Fruit fly (Drosophila melanogaster): ENCODE data around the gene SA2.

DNA sequence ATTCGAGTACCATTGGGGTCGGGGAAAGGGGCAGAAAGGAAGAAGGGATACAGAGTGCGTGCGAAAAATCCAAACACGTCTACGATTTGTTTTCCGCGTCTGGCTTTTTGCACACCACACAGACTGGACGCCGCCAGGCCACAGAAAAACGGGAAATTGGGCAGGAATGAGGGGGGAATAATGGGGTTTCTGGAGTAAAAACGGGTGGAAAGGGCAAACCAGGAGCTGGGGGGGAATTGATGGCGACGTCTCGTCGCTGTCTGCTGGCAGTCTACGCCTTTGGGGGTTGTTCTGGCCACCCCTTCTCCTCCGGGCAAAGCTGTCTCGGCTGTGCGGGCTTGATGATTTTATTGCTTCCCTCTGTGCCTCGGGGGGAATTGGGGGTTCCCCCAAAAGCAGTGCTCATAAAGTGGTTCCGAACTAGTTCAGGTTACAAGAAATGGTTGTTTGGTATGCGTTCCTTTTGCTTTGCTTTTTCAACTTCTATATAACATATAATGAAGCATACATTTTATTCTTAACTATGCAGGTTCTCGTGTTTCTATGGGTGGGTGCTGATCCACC is 51.9 kb downstream of the SA2 start:
- TF ChIP-seq jumu (GFP tag; optimal IDR thresholded peaks at IDR 0.05) = no peak
- TF ChIP-seq zfh2 (GFP tag; optimal IDR thresholded peaks at IDR 0.05) = no peak
- TF ChIP-seq CG32772 (GFP tag; IDR thresholded peaks at IDR 0.05) = no peak
- no peak for TF ChIP-seq CG7987 (GFP tag; optimal IDR thresholded peaks at IDR 0.05)
- TF ChIP-seq CG13287 (GFP tag; IDR thresholded peaks at IDR 0.05; ENCODE audit: partially characterized antibody) = no peak
- no peak for TF ChIP-seq CG6272 (GFP tag; IDR thresholded peaks at IDR 0.05)
- TF ChIP-seq ssp (GFP tag; IDR thresholded peaks at IDR 0.05) = no peak
- no peak for TF ChIP-seq zf30C (GFP tag; optimal IDR thresholded peaks at IDR 0.05)
- TF ChIP-seq CG1529 (GFP tag; optimal IDR thresholded peaks at IDR 0.05) = no peak
